Fruit fly (Drosophila melanogaster) whole organism, prepupa: ENCODE data around the gene CG13075.

Experiments used
- CG10669 ChIP-seq: fragments of 200-800 bp; sonication (Bioruptor generic); optimal IDR thresholded peaks from 3 replicates; lab custom pipeline; 2018; ENCODE audit warnings: missing biosample characterization, mild to moderate bottlenecking, missing genetic modification characterization, moderate library complexity
- CG11294 ChIP-seq: fragments of 200-800 bp; sonication (Bioruptor generic); IDR thresholded peaks from 2 replicates; pipeline ENCODE4 v1.3.6; 2022; ENCODE audit warnings: missing biosample characterization, missing genetic modification characterization
- CG11762 ChIP-seq: fragments of 200-800 bp; sonication (Bioruptor generic); optimal IDR thresholded peaks from 3 replicates; lab custom pipeline; 2016; ENCODE audit warnings: missing biosample characterization, missing genetic modification characterization; ENCODE audit not compliant: insufficient read depth
- CG11902 ChIP-seq: fragments of 200-800 bp; sonication (Bioruptor generic); optimal IDR thresholded peaks from 3 replicates; lab custom pipeline; 2016; ENCODE audit warnings: missing biosample characterization, missing genetic modification characterization
- CG15336 ChIP-seq: fragments of 200-800 bp; sonication (Bioruptor generic); IDR thresholded peaks from 2 replicates; pipeline ENCODE4 v1.3.6; 2022; ENCODE audit warnings: missing biosample characterization, missing genetic modification characterization
- CG1621 ChIP-seq: fragments of 200-800 bp; sonication (Bioruptor generic); optimal IDR thresholded peaks from 3 replicates; lab custom pipeline; 2018; ENCODE audit warnings: missing biosample characterization, mild to moderate bottlenecking, missing genetic modification characterization
- CG16779 ChIP-seq: fragments of 200-800 bp; sonication (Bioruptor generic); optimal IDR thresholded peaks from 3 replicates; lab custom pipeline; 2017; ENCODE audit warnings: missing biosample characterization, mild to moderate bottlenecking, missing genetic modification characterization
- CG3032 ChIP-seq: fragments of 200-800 bp; optimal IDR thresholded peaks from 2 replicates; lab custom pipeline; 2019; ENCODE audit warnings: missing biosample characterization, mild to moderate bottlenecking, missing genetic modification characterization, moderate library complexity
- CG31627 ChIP-seq: fragments of 200-800 bp; sonication (Bioruptor generic); optimal IDR thresholded peaks from 3 replicates; lab custom pipeline; 2016; ENCODE audit warnings: missing biosample characterization, missing genetic modification characterization
- CG32006 ChIP-seq: fragments of 200-800 bp; sonication (Bioruptor generic); optimal IDR thresholded peaks from 3 replicates; lab custom pipeline; 2017; ENCODE audit warnings: missing biosample characterization, mild to moderate bottlenecking, missing genetic modification characterization
- CG34406 ChIP-seq: fragments of 200-800 bp; sonication (Bioruptor generic); optimal IDR thresholded peaks from 3 replicates; lab custom pipeline; 2016; ENCODE audit warnings: missing biosample characterization, missing genetic modification characterization
- CG3919 ChIP-seq: fragments of 200-800 bp; sonication (Bioruptor generic); optimal IDR thresholded peaks from 3 replicates; lab custom pipeline; 2016; ENCODE audit warnings: missing biosample characterization, missing genetic modification characterization
- CG4318 ChIP-seq: fragments of 200-800 bp; sonication (Bioruptor generic); optimal IDR thresholded peaks from 3 replicates; lab custom pipeline; 2017; ENCODE audit warnings: missing biosample characterization, mild to moderate bottlenecking, missing genetic modification characterization
- CG6276 ChIP-seq: fragments of 200-800 bp; sonication (Bioruptor generic); optimal IDR thresholded peaks from 2 replicates; lab custom pipeline; 2017; ENCODE audit warnings: missing biosample characterization, mild to moderate bottlenecking, missing genetic modification characterization
- CG6808 ChIP-seq: fragments of 200-800 bp; sonication (Bioruptor generic); optimal IDR thresholded peaks from 3 replicates; lab custom pipeline; 2017; ENCODE audit warnings: missing biosample characterization, missing genetic modification characterization, mild to moderate bottlenecking, moderate library complexity, missing genetic modification reagents
- CG6854 ChIP-seq: fragments of 200-800 bp; sonication (Bioruptor generic); optimal IDR thresholded peaks from 2 replicates; lab custom pipeline; 2017; ENCODE audit warnings: missing biosample characterization, mild to moderate bottlenecking, missing genetic modification characterization
- CG7368 ChIP-seq: fragments of 200-800 bp; sonication (Bioruptor generic); optimal IDR thresholded peaks from 3 replicates; lab custom pipeline; 2016; ENCODE audit warnings: missing biosample characterization, missing genetic modification characterization
- CG8119 ChIP-seq: fragments of 200-800 bp; sonication (Bioruptor generic); IDR thresholded peaks from 3 replicates; pipeline ENCODE4 v1.3.6; 2022; ENCODE audit warnings: missing biosample characterization, missing genetic modification characterization
- CG9139 ChIP-seq: fragments of 200-800 bp; sonication (Bioruptor generic); optimal IDR thresholded peaks from 3 replicates; lab custom pipeline; 2017; ENCODE audit warnings: missing biosample characterization, mild to moderate bottlenecking, missing genetic modification characterization
- Eip75B ChIP-seq: fragments of 200-800 bp; sonication (Bioruptor generic); optimal IDR thresholded peaks from 3 replicates; lab custom pipeline; 2016; ENCODE audit warnings: missing biosample characterization, missing genetic modification characterization
- Eip78C ChIP-seq: fragments of 200-800 bp; sonication (Bioruptor generic); peaks from one replicate; lab custom pipeline; 2016; ENCODE audit warnings: missing biosample characterization, missing genetic modification characterization
- Eip93F ChIP-seq: fragments of 200-800 bp; sonication (Bioruptor generic); optimal IDR thresholded peaks from 2 replicates; lab custom pipeline; 2016; ENCODE audit warnings: missing biosample characterization, mild to moderate bottlenecking, missing genetic modification characterization
- Ets21C ChIP-seq: fragments of 200-800 bp; sonication (Bioruptor generic); optimal IDR thresholded peaks from 3 replicates; lab custom pipeline; 2016; ENCODE audit warnings: missing biosample characterization, missing genetic modification characterization
- Ets96B ChIP-seq: fragments of 200-800 bp; optimal IDR thresholded peaks from 2 replicates; lab custom pipeline; 2019; ENCODE audit warnings: missing biosample characterization, mild to moderate bottlenecking, missing genetic modification characterization, moderate library complexity
- Hr38 ChIP-seq: sonication (Bioruptor generic); optimal IDR thresholded peaks from 2 replicates; lab custom pipeline; 2016; ENCODE audit warnings: missing biosample characterization, missing genetic modification characterization
- Hr4 ChIP-seq: fragments of 200-800 bp; sonication (Bioruptor generic); optimal IDR thresholded peaks from 3 replicates; lab custom pipeline; 2016; ENCODE audit warnings: missing biosample characterization, missing genetic modification characterization
- Met ChIP-seq: fragments of 200-800 bp; sonication (Bioruptor generic); optimal IDR thresholded peaks from 3 replicates; lab custom pipeline; 2016; ENCODE audit warnings: missing biosample characterization, missing genetic modification characterization
- OdsH ChIP-seq: fragments of 200-800 bp; sonication (Bioruptor generic); optimal IDR thresholded peaks from 3 replicates; lab custom pipeline; 2016; ENCODE audit warnings: missing biosample characterization, missing genetic modification characterization
- Smox ChIP-seq: fragments of 200-800 bp; sonication (Bioruptor generic); optimal IDR thresholded peaks from 3 replicates; lab custom pipeline; 2016; ENCODE audit warnings: missing biosample characterization, missing genetic modification characterization
- Sox102F ChIP-seq: fragments of 200-800 bp; sonication (Bioruptor generic); optimal IDR thresholded peaks from 2 replicates; lab custom pipeline; 2016; ENCODE audit warnings: missing biosample characterization, mild to moderate bottlenecking, missing genetic modification characterization
- Sox14 ChIP-seq: fragments of 200-800 bp; sonication (Bioruptor generic); optimal IDR thresholded peaks from 3 replicates; lab custom pipeline; 2016; ENCODE audit warnings: missing biosample characterization, missing genetic modification characterization
- Sox15 ChIP-seq: fragments of 200-800 bp; sonication (Bioruptor generic); optimal IDR thresholded peaks from 3 replicates; lab custom pipeline; 2016; ENCODE audit warnings: missing biosample characterization, missing genetic modification characterization
- achi ChIP-seq: fragments of 200-800 bp; sonication (Bioruptor generic); optimal IDR thresholded peaks from 3 replicates; lab custom pipeline; 2016; ENCODE audit warnings: missing biosample characterization, missing genetic modification characterization
- acj6 ChIP-seq: fragments of 200-800 bp; sonication (Bioruptor generic); optimal IDR thresholded peaks from 3 replicates; lab custom pipeline; 2016; ENCODE audit warnings: missing biosample characterization, missing genetic modification characterization
- cyc ChIP-seq: fragments of 200-800 bp; sonication (Bioruptor generic); optimal IDR thresholded peaks from 3 replicates; lab custom pipeline; 2016; ENCODE audit warnings: missing biosample characterization, missing genetic modification characterization
- dsx ChIP-seq: fragments of 200-800 bp; optimal IDR thresholded peaks from 3 replicates; lab custom pipeline; 2019; ENCODE audit warnings: missing biosample characterization, mild to moderate bottlenecking, missing genetic modification characterization, moderate library complexity; ENCODE audit not compliant: poor library complexity, severe bottlenecking
- eg ChIP-seq: fragments of 200-800 bp; sonication (Bioruptor generic); IDR thresholded peaks from 3 replicates; pipeline ENCODE4 v1.3.6; 2022; ENCODE audit warnings: missing biosample characterization, missing genetic modification characterization
- esn ChIP-seq: fragments of 200-800 bp; sonication (Bioruptor generic); optimal IDR thresholded peaks from 2 replicates; lab custom pipeline; 2016; ENCODE audit warnings: missing biosample characterization, mild to moderate bottlenecking, missing genetic modification characterization, moderate library complexity
- fd59A ChIP-seq: fragments of 200-800 bp; sonication (Bioruptor generic); optimal IDR thresholded peaks from 2 replicates; lab custom pipeline; 2017; ENCODE audit warnings: missing biosample characterization, mild to moderate bottlenecking, missing genetic modification characterization, missing genetic modification reagents
- lz ChIP-seq: fragments of 200-800 bp; sonication (Bioruptor generic); optimal IDR thresholded peaks from 3 replicates; lab custom pipeline; 2016; ENCODE audit warnings: missing biosample characterization, missing genetic modification characterization
- net ChIP-seq: fragments of 200-800 bp; sonication (Bioruptor generic); optimal IDR thresholded peaks from 3 replicates; lab custom pipeline; 2016; ENCODE audit warnings: missing biosample characterization, missing genetic modification characterization
- pdm3 ChIP-seq: fragments of 200-800 bp; sonication (Bioruptor generic); optimal IDR thresholded peaks from 3 replicates; lab custom pipeline; 2016; ENCODE audit warnings: missing biosample characterization, missing genetic modification characterization
- spab ChIP-seq: fragments of 200-800 bp; sonication (Bioruptor generic); optimal IDR thresholded peaks from 2 replicates; lab custom pipeline; 2017; ENCODE audit warnings: missing biosample characterization, mild to moderate bottlenecking, missing genetic modification characterization, missing genetic modification reagents
- svp ChIP-seq: fragments of 200-800 bp; sonication (Bioruptor generic); peaks from one replicate; lab custom pipeline; 2016; ENCODE audit warnings: missing biosample characterization, missing genetic modification characterization
- topi ChIP-seq: fragments of 200-800 bp; sonication (Bioruptor generic); optimal IDR thresholded peaks from 3 replicates; lab custom pipeline; 2016; ENCODE audit warnings: missing biosample characterization, missing genetic modification characterization

Gene CG13075

DNA sequence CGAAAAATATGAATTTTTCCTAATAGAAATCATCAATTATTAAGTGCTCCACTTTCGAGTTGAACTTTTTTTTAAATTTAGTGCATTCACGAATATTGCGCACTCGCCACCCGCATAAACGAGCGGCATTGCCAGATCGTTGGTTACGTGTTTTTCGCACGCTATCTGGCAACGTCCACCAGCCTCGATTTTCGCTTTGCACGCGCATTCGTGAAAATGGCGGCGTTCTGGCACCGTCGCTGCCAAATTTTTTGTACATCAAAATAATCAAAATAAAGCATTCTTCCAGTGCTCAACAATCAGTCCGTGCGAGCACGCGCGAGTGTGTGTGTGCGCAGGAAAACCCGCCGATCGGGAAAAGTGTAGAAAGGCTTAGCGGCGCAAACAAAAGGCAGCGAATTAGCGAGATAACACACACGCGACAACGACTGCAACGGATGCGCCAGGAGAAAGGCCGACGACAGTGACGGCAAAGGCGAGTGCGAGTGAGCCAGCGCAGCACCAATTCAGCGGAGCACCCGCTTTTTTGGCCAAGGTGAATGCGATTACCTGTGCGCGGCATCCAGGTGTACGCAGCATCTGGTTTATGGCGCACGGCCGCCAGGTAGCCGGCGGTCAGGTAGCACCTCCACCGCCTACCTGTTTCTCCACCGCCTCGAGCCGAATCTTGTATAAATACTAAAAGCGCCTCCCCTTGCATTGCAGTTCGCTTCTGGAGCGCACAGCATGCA is 30.0 kb downstream of the CG13075 start (continued):
- TF ChIP-seq CG11294 (GFP tag; lab: Robert Waterston, UW) (peak; percentile 62; the same call in 1 of the 2 replicates), Ets96B (tag; lab: Kevin White, UChicago) (peak; percentile 82), fd59A (GFP tag; lab: Kevin White, UChicago) (no peak), CG6854 (GFP tag; lab: Kevin White, UChicago) (peak; percentile 65), esn (peak; percentile 92), dsx (GFP tag; lab: Kevin White, UChicago) (peak; percentile 73), CG31627 (GFP tag; lab: Kevin White, UChicago) (peak; percentile 92), eg (GFP tag; lab: Robert Waterston, UW) (peak; percentile 90; the same call in 2 of the 3 replicates)

DNA sequence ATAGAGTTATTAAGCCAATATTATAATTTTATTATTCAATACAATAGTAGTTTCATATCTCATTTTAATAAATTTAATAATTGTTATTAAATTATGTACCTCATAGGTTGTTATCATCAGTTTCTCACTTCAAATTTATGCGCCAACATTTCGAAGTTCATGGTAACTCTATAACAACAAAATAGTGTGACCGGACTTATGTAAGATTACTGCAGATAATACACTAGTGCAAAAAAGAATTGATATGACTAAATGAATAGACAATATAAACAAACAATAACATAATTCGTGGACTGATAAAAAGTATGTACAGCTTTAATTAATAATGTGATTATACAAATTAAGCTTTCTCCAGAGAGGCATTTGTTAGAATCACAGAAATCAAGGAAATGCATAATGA is 38.0 kb downstream of the CG13075 start, which contains the start of gene Strump:
Strump (plus strand) TSS at position 212 of the 400 bp plus-strand sequence.
- TF ChIP-seq topi (GFP tag; lab: Kevin White, UChicago) (no peak), CG6854 (GFP tag; lab: Kevin White, UChicago) (no peak), net (GFP tag; lab: Kevin White, UChicago) (no peak), CG32006 (GFP tag; lab: Kevin White, UChicago) (no peak), CG34406 (GFP tag; lab: Kevin White, UChicago) (no peak)

DNA sequence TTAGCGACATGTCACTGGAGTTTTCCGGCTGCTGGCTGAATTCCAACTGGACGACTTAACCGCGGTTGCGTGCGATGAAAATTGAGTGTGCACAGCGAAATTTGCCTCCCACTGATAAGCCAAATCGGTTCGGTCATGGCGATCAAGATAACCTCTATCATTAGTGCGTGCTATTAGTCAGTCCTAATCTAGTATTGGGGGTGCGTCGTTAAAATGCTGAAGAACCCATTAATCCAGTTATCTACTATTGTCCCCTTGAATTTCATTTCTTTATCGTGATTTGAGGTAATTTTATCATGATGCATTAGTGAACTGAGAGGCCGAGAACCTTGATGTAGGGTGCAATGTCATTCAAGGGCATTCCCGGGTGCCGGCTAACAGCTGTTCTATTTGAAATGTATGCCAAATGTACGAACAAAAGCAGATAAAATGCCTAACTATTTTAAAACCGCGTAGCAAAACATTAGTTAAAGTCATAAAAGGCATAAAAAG is 44.7 kb downstream of the CG13075 start, which contains the start of gene Pgm1:
Pgm1 (minus strand) TSS at position 51 of the 492 bp plus-strand sequence.
- peak; percentile 96 for TF ChIP-seq CG7368
- peak; percentile 94 for TF ChIP-seq cyc (GFP tag; lab: Kevin White, UChicago)
- TF ChIP-seq net (GFP tag; lab: Kevin White, UChicago) = no peak
- TF ChIP-seq CG9139 (GFP tag; lab: Kevin White, UChicago) = no peak
- peak; percentile 99 for TF ChIP-seq svp (GFP tag; lab: Kevin White, UChicago)
- TF ChIP-seq pdm3 (GFP tag; lab: Kevin White, UChicago) = peak; percentile 95
- TF ChIP-seq Hr38 (GFP tag; lab: Kevin White, UChicago) = peak; percentile 44
- TF ChIP-seq CG6854 (GFP tag; lab: Kevin White, UChicago) = peak; percentile 87
- TF ChIP-seq CG3032 (tag; lab: Kevin White, UChicago) = peak; percentile 79
- TF ChIP-seq CG1621 (tag; lab: Kevin White, UChicago) = no peak
- TF ChIP-seq Hr4 (GFP tag; lab: Kevin White, UChicago) = peak; percentile 94
- peak; percentile 94 for TF ChIP-seq Smox (GFP tag; lab: Kevin White, UChicago)
- peak; percentile 83 for TF ChIP-seq Ets96B (tag; lab: Kevin White, UChicago)
- no peak for TF ChIP-seq CG4318 (GFP tag; lab: Kevin White, UChicago)
- TF ChIP-seq CG11762 (GFP tag; lab: Kevin White, UChicago) = peak; percentile 89
- peak; percentile 92 for TF ChIP-seq acj6 (GFP tag; lab: Kevin White, UChicago)
- peak; percentile 95 for TF ChIP-seq CG3919 (GFP tag; lab: Kevin White, UChicago)
- TF ChIP-seq CG32006 (GFP tag; lab: Kevin White, UChicago) = no peak
- TF ChIP-seq OdsH = peak; percentile 93
- peak; percentile 89 for TF ChIP-seq Ets21C (GFP tag; lab: Kevin White, UChicago)
- peak; percentile 97 for TF ChIP-seq Eip78C (GFP tag; lab: Kevin White, UChicago)
- no peak for TF ChIP-seq CG6276 (GFP tag; lab: Kevin White, UChicago)
- peak; percentile 89 for TF ChIP-seq Sox15
- peak; percentile 80 for TF ChIP-seq CG15336 (GFP tag; lab: Robert Waterston, UW)
- peak; percentile 83 for TF ChIP-seq CG6808 (GFP tag; lab: Kevin White, UChicago)
- TF ChIP-seq CG11902 = peak; percentile 85
- peak; percentile 94 for TF ChIP-seq Met
- TF ChIP-seq topi (GFP tag; lab: Kevin White, UChicago) = peak; percentile 95
- peak; percentile 97 for TF ChIP-seq Sox102F (GFP tag; lab: Kevin White, UChicago)
- TF ChIP-seq CG10669 (GFP tag; lab: Kevin White, UChicago) = peak; percentile 87
- TF ChIP-seq lz (GFP tag; lab: Kevin White, UChicago) = peak; percentile 95
- peak; percentile 66; the same call in 1 of the 2 replicates for TF ChIP-seq CG11294 (GFP tag; lab: Robert Waterston, UW)
- TF ChIP-seq Sox14 = peak; percentile 96
- no peak for TF ChIP-seq spab
- no peak for TF ChIP-seq CG16779 (tag; lab: Kevin White, UChicago)
- no peak for TF ChIP-seq Eip93F (GFP tag; lab: Kevin White, UChicago)
- TF ChIP-seq CG8119 (GFP tag; lab: Robert Waterston, UW) = no peak; the same call in 1 of the 3 replicates
- TF ChIP-seq achi (GFP tag; lab: Kevin White, UChicago) = peak; percentile 89
- peak; percentile 93 for TF ChIP-seq Eip75B (GFP tag; lab: Kevin White, UChicago)
